Worm (Caenorhabditis elegans): Measurements from ENCODE around the gene arrd-1.

ce11 chrII:591110-591509 is 36.2 kb upstream of the arrd-1 start, which contains the start of gene W08F4.10:
- TF ChIP-seq W03F9.2 (tag; optimal IDR thresholded peaks at IDR 0.05), result no peak
- TF ChIP-seq dao-5 (tag; optimal IDR thresholded peaks at IDR 0.05), result no peak
- no peak for TF ChIP-seq him-1 (tag; optimal IDR thresholded peaks at IDR 0.05)
